Fruit fly (Drosophila melanogaster) whole organism, adult: Measurements from ENCODE around the gene Cpr11A.

Experiments used
- CG12768 ChIP-seq: fragments of 200-800 bp; sonication (Bioruptor generic); optimal IDR thresholded peaks from 2 replicates; lab custom pipeline; 2017; ENCODE audit warnings: missing biosample characterization, missing genetic modification characterization, mild to moderate bottlenecking, moderate library complexity, missing genetic modification reagents
- CG14711 ChIP-seq: fragments of 200-800 bp; sonication (Bioruptor generic); optimal IDR thresholded peaks from 2 replicates; lab custom pipeline; 2018; ENCODE audit warnings: missing biosample characterization, mild to moderate bottlenecking, missing genetic modification characterization, moderate library complexity
- CG33017 ChIP-seq: fragments of 200-800 bp; sonication (Bioruptor generic); optimal IDR thresholded peaks from 2 replicates; lab custom pipeline; 2018; ENCODE audit warnings: missing biosample characterization, mild to moderate bottlenecking, missing genetic modification characterization, moderate library complexity
- Clk ChIP-seq: fragments of 200-800 bp; sonication (Bioruptor generic); optimal IDR thresholded peaks from 2 replicates; lab custom pipeline; 2017; ENCODE audit warnings: missing biosample characterization, missing genetic modification characterization
- Crg-1 ChIP-seq: fragments of 200-800 bp; sonication (Bioruptor generic); optimal IDR thresholded peaks from 2 replicates; lab custom pipeline; 2016; ENCODE audit warnings: missing biosample characterization, missing genetic modification characterization
- kay ChIP-seq: fragments of 200-800 bp; sonication (Bioruptor generic); peaks from one replicate; lab custom pipeline; 2016; ENCODE audit warnings: missing biosample characterization, missing genetic modification characterization, borderline replicate concordance

DNA sequence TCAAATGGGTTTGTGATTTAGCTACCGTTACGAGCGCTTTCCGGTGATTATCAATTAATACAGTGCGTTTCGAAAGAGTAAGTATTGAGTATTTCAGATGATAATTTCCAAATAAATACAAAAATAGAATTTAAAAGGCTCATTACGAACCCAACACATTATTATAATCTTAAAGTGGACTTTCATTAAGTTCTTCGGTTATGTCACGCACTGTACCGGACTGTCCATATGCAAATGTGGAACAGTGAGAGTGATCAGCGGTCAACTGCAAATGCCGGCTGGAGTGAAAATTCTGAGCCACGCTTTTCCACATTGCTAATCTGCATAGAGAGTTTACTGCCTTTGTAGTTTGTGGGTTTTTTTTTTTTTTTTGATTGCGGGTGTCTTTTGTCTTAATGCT, 33.1 kb upstream of the Cpr11A start:
- TF ChIP-seq kay (GFP tag; lab: Kevin White, UChicago) (no peak), CG12768 (GFP tag; lab: Kevin White, UChicago) (no peak), Clk (no peak), Crg-1 (no peak), CG33017 (tag; lab: Kevin White, UChicago) (no peak), CG14711 (tag; lab: Kevin White, UChicago) (no peak)
